Fruit fly (Drosophila melanogaster): ENCODE results near the gene bero.

dm6 chr2L:20840462-20841038 is 17.9 kb upstream of the bero start, which contains the start of gene CG31676:
- TF ChIP-seq psq (optimal IDR thresholded peaks at IDR 0.05) = no peak
- TF ChIP-seq ttk (optimal IDR thresholded peaks at IDR 0.05) = no peak
- no peak for TF ChIP-seq h (optimal IDR thresholded peaks at IDR 0.05)

Measured in Kc167 (cell line).